Worm (Caenorhabditis elegans) whole organism, late embryonic: ENCODE data around the gene clc-17.

ENCODE experiments used
- Y22D7AL.16 ChIP-seq: sonication (generic microtip); optimal IDR thresholded peaks from 2 replicates; lab custom pipeline; 2016; ENCODE audit warnings: missing genetic modification characterization, missing compliant biosample characterization
- lin-11 ChIP-seq: fragments of 200-800 bp; sonication (Bioruptor generic); optimal IDR thresholded peaks from 2 replicates; lab custom pipeline; 2018; ENCODE audit warnings: mild to moderate bottlenecking, missing genetic modification characterization, missing compliant biosample characterization
- madf-2 ChIP-seq: sonication (generic microtip); optimal IDR thresholded peaks from 2 replicates; lab custom pipeline; 2017; ENCODE audit warnings: missing genetic modification characterization, missing compliant biosample characterization

DNA sequence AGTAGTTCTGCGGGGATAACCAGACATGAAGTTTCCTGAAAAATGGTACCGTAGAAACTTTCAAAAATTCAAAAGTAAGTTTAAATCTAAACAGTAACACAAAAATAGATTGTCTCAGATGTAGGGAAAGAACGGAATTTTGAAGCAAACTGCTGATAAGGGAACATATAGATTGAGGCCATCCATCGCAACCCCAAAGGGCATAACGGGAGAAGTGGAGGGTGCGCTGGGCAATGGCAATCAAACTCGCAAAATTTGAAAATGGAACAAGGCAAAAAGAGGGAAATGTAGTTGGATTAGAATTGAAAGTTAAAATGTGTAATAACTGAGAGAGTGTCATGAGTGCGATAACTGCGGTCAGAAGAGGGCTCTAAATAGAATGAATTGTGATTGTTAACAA lies 4.0 kb upstream of the clc-17 start:
- TF ChIP-seq lin-11 (tag; lab: Kevin White, UChicago) (no peak), madf-2 (tag; lab: Kevin White, UChicago) (no peak), Y22D7AL.16 (tag; lab: Kevin White, UChicago) (no peak)
